Fruit fly (Drosophila melanogaster): ENCODE data around the gene Ugt36E1.
A peak's percentile ranks its signal among the peaks of the same experiment; 100 is the strongest.

The Ugt36E1 gene

dm6 chr2L:18839143-18839872 is 12.7 kb downstream of the Ugt36E1 start, which contains the start of gene CG10600:
TSS of gene CG10600 (minus strand) at chr2L:18839679.
- TF ChIP-seq CG32264 (GFP tag; optimal IDR thresholded peaks at IDR 0.05) (peak; percentile 60), dmrt93B (GFP tag; optimal IDR thresholded peaks at IDR 0.05) (peak; percentile 56), br (GFP tag; optimal IDR thresholded peaks at IDR 0.05) (peak; percentile 91), brk (GFP tag; optimal IDR thresholded peaks at IDR 0.05) (no peak), CG9705 (GFP tag; optimal IDR thresholded peaks at IDR 0.05) (peak; percentile 69), fru (GFP tag; optimal IDR thresholded peaks at IDR 0.05) (peak; percentile 89), usp (GFP tag; optimal IDR thresholded peaks at IDR 0.05) (no peak), Myc (optimal IDR thresholded peaks at IDR 0.05) (peak; percentile 88), woc (GFP tag; optimal IDR thresholded peaks at IDR 0.05) (no peak), Rel (GFP tag; optimal IDR thresholded peaks at IDR 0.05) (no peak), Rel (tag; optimal IDR thresholded peaks at IDR 0.05) (peak; percentile 50), CrebA (GFP tag; optimal IDR thresholded peaks at IDR 0.05; ENCODE audit: borderline replicate concordance) (no peak), sage (GFP tag; optimal IDR thresholded peaks at IDR 0.05) (peak; percentile 72), Hr83 (GFP tag; optimal IDR thresholded peaks at IDR 0.05; ENCODE audit: poor library complexity, severe bottlenecking) (peak; percentile 97), N (GFP tag; optimal IDR thresholded peaks at IDR 0.05) (peak; percentile 74), pan (optimal IDR thresholded peaks at IDR 0.05) (no peak), jim (GFP tag; optimal IDR thresholded peaks at IDR 0.05) (peak; percentile 85), ey (GFP tag; optimal IDR thresholded peaks at IDR 0.05) (peak; percentile 83), Dif (GFP tag; optimal IDR thresholded peaks at IDR 0.05; ENCODE audit: partially characterized antibody) (no peak), Hnf4 (GFP tag; optimal IDR thresholded peaks at IDR 0.05) (peak; percentile 95), Mio (GFP tag; optimal IDR thresholded peaks at IDR 0.05) (peak; percentile 52), lola (GFP tag; optimal IDR thresholded peaks at IDR 0.05) (no peak), Vsx2 (GFP tag; optimal IDR thresholded peaks at IDR 0.05; ENCODE audit: partially characterized antibody) (no peak), sv (GFP tag; optimal IDR thresholded peaks at IDR 0.05) (peak; percentile 74), Hr78 (GFP tag; optimal IDR thresholded peaks at IDR 0.05) (no peak), Sp1 (GFP tag; optimal IDR thresholded peaks at IDR 0.05) (peak; percentile 71), rgr (GFP tag; optimal IDR thresholded peaks at IDR 0.05) (peak; percentile 92), h (GFP tag; optimal IDR thresholded peaks at IDR 0.05) (peak; percentile 91), Abd-B (GFP tag; optimal IDR thresholded peaks at IDR 0.05) (peak; percentile 51), tai (GFP tag; optimal IDR thresholded peaks at IDR 0.05) (no peak), HLH106 (tag; optimal IDR thresholded peaks at IDR 0.05) (peak; percentile 71), dl (GFP tag; optimal IDR thresholded peaks at IDR 0.05; ENCODE audit: insufficient read depth in 1 of 2, partially characterized antibody in 2 of 2) (no peak), dsf (GFP tag; optimal IDR thresholded peaks at IDR 0.05; ENCODE audit: borderline replicate concordance) (peak; percentile 84), OdsH (GFP tag; optimal IDR thresholded peaks at IDR 0.05) (peak; percentile 86), Jra (GFP tag; optimal IDR thresholded peaks at IDR 0.05) (peak; percentile 92), Dfd (GFP tag; optimal IDR thresholded peaks at IDR 0.05) (no peak), foxo (GFP tag; optimal IDR thresholded peaks at IDR 0.05) (peak in 1 of 2 experiments; percentile 91), psq (GFP tag; optimal IDR thresholded peaks at IDR 0.05) (peak; percentile 78), GATAd (GFP tag; optimal IDR thresholded peaks at IDR 0.05) (peak; percentile 61)

- TF ChIP-seq GATAd (GFP tag; optimal IDR thresholded peaks at IDR 0.05) (no peak), Mio (GFP tag; optimal IDR thresholded peaks at IDR 0.05) (no peak), lola (GFP tag; optimal IDR thresholded peaks at IDR 0.05) (no peak), Dfd (GFP tag; optimal IDR thresholded peaks at IDR 0.05) (no peak), psq (GFP tag; optimal IDR thresholded peaks at IDR 0.05) (no peak), br (GFP tag; optimal IDR thresholded peaks at IDR 0.05) (no peak), h (GFP tag; optimal IDR thresholded peaks at IDR 0.05) (no peak), dmrt93B (GFP tag; optimal IDR thresholded peaks at IDR 0.05) (no peak), jim (GFP tag; optimal IDR thresholded peaks at IDR 0.05) (no peak), Hr83 (GFP tag; optimal IDR thresholded peaks at IDR 0.05; ENCODE audit: poor library complexity, severe bottlenecking) (no peak), Jra (GFP tag; optimal IDR thresholded peaks at IDR 0.05) (no peak), N (GFP tag; optimal IDR thresholded peaks at IDR 0.05) (no peak)
These were observed 14.6 kb downstream of the Ugt36E1 start, which contains the start of gene CG31752 for dm6 chr2L:18841210-18841609. TSS of gene CG31752 (minus strand) at chr2L:18841310.

Data from whole organism, wandering third instar larva.